Worm (Caenorhabditis elegans): ENCODE data around the gene tig-3.

Gene tig-3

ce11 chrII:15263054-15263755 lies 11.6 kb upstream of the tig-3 start (continued):
- TF ChIP-seq tbx-2 (tag; optimal IDR thresholded peaks at IDR 0.05) (peak; percentile 45), ceh-82 (tag; optimal IDR thresholded peaks at IDR 0.05) (no peak), ztf-4 (tag; optimal IDR thresholded peaks at IDR 0.05) (no peak), ztf-11 (tag; optimal IDR thresholded peaks at IDR 0.05) (no peak), nhr-11 (tag; optimal IDR thresholded peaks at IDR 0.05) (no peak), nhr-76 (tag; optimal IDR thresholded peaks at IDR 0.05) (no peak), daf-12 (tag; optimal IDR thresholded peaks at IDR 0.05) (no peak), ZK546.5 (tag; optimal IDR thresholded peaks at IDR 0.05) (no peak), nhr-43 (tag; optimal IDR thresholded peaks at IDR 0.05; ENCODE audit: poor library complexity, severe bottlenecking) (peak; percentile 68), nhr-28 (tag; optimal IDR thresholded peaks at IDR 0.05) (no peak), zag-1 (tag; optimal IDR thresholded peaks at IDR 0.05) (no peak), ceh-9 (tag; optimal IDR thresholded peaks at IDR 0.05) (no peak), skn-1 (tag; optimal IDR thresholded peaks at IDR 0.05) (no peak), nhr-23 (tag; optimal IDR thresholded peaks at IDR 0.05) (peak; percentile 84), sea-2 (GFP tag; optimal IDR thresholded peaks at IDR 0.05) (peak; percentile 56), aly-2 (tag; optimal IDR thresholded peaks at IDR 0.05) (no peak), fkh-2 (tag; optimal IDR thresholded peaks at IDR 0.05) (no peak), snpc-4 (tag; optimal IDR thresholded peaks at IDR 0.05) (peak; percentile 68), fos-1 (tag; optimal IDR thresholded peaks at IDR 0.05) (peak; percentile 35), lsy-12 (tag; optimal IDR thresholded peaks at IDR 0.05) (peak; percentile 62), nhr-25 (tag; optimal IDR thresholded peaks at IDR 0.05) (peak; percentile 90), fkh-10 (GFP tag; optimal IDR thresholded peaks at IDR 0.05) (no peak)

- TF ChIP-seq elt-1 (tag; optimal IDR thresholded peaks at IDR 0.05) (no peak), mml-1 (tag; optimal IDR thresholded peaks at IDR 0.05) (no peak), ZK546.5 (tag; optimal IDR thresholded peaks at IDR 0.05) (no peak), aly-2 (tag; optimal IDR thresholded peaks at IDR 0.05) (no peak), ceh-82 (tag; optimal IDR thresholded peaks at IDR 0.05) (no peak), sea-2 (GFP tag; optimal IDR thresholded peaks at IDR 0.05) (no peak), fos-1 (tag; optimal IDR thresholded peaks at IDR 0.05) (no peak), jun-1 (tag; optimal IDR thresholded peaks at IDR 0.05) (no peak), fkh-2 (tag; optimal IDR thresholded peaks at IDR 0.05) (no peak), tbx-2 (tag; optimal IDR thresholded peaks at IDR 0.05) (no peak), skn-1 (tag; optimal IDR thresholded peaks at IDR 0.05) (no peak), egl-5 (tag; optimal IDR thresholded peaks at IDR 0.05) (no peak), lsy-12 (tag; optimal IDR thresholded peaks at IDR 0.05) (no peak), nhr-12 (tag; optimal IDR thresholded peaks at IDR 0.05) (no peak), ama-1 (optimal IDR thresholded peaks at IDR 0.05) (no peak), eor-1 (tag; optimal IDR thresholded peaks at IDR 0.05) (no peak), nhr-76 (tag; optimal IDR thresholded peaks at IDR 0.05) (no peak), nfya-1 (tag; optimal IDR thresholded peaks at IDR 0.05; ENCODE audit: insufficient read depth) (no peak)
Observed at ce11 chrII:15261082-15261481, 9.5 kb upstream of the tig-3 start.

ce11 chrII:15260551-15260950 lies 9.0 kb upstream of the tig-3 start:
- peak; percentile 2 for TF ChIP-seq nhr-25 (tag; optimal IDR thresholded peaks at IDR 0.05)
- peak; percentile 72 for TF ChIP-seq nhr-23 (tag; optimal IDR thresholded peaks at IDR 0.05)
- no peak for TF ChIP-seq ceh-28 (tag; optimal IDR thresholded peaks at IDR 0.05)
- no peak for TF ChIP-seq snpc-4 (tag; optimal IDR thresholded peaks at IDR 0.05)

- TF ChIP-seq elt-3 (tag; optimal IDR thresholded peaks at IDR 0.05): no peak
- no peak for TF ChIP-seq R02D3.7 (tag; optimal IDR thresholded peaks at IDR 0.05)
- TF ChIP-seq sea-2 (GFP tag; optimal IDR thresholded peaks at IDR 0.05): no peak
- no peak for TF ChIP-seq mml-1 (tag; optimal IDR thresholded peaks at IDR 0.05)
- TF ChIP-seq nhr-12 (tag; optimal IDR thresholded peaks at IDR 0.05): no peak
- no peak for TF ChIP-seq nhr-76 (tag; optimal IDR thresholded peaks at IDR 0.05)
- no peak for TF ChIP-seq nhr-28 (tag; optimal IDR thresholded peaks at IDR 0.05)
- no peak for TF ChIP-seq ama-1 (optimal IDR thresholded peaks at IDR 0.05)
- TF ChIP-seq jun-1 (tag; optimal IDR thresholded peaks at IDR 0.05): no peak
- no peak for TF ChIP-seq fkh-2 (tag; optimal IDR thresholded peaks at IDR 0.05)
- TF ChIP-seq unc-62 (GFP tag; optimal IDR thresholded peaks at IDR 0.05): no peak
- no peak for TF ChIP-seq ceh-16 (tag; optimal IDR thresholded peaks at IDR 0.05)
- no peak for TF ChIP-seq nhr-77 (tag; optimal IDR thresholded peaks at IDR 0.05)
- TF ChIP-seq pha-4 (tag; optimal IDR thresholded peaks at IDR 0.05): no peak
- TF ChIP-seq pqm-1 (tag; optimal IDR thresholded peaks at IDR 0.05): no peak
- no peak for TF ChIP-seq nhr-237 (tag; optimal IDR thresholded peaks at IDR 0.05)
- TF ChIP-seq lsy-12 (tag; optimal IDR thresholded peaks at IDR 0.05): no peak
- no peak for TF ChIP-seq eor-1 (tag; optimal IDR thresholded peaks at IDR 0.05)
- TF ChIP-seq nhr-23 (tag; optimal IDR thresholded peaks at IDR 0.05): no peak
- no peak for TF ChIP-seq fos-1 (tag; optimal IDR thresholded peaks at IDR 0.05)
- no peak for TF ChIP-seq aly-2 (tag; optimal IDR thresholded peaks at IDR 0.05)
- TF ChIP-seq nhr-25 (tag; optimal IDR thresholded peaks at IDR 0.05): no peak
- no peak for TF ChIP-seq ceh-9 (tag; optimal IDR thresholded peaks at IDR 0.05)
- TF ChIP-seq hmg-11 (tag; optimal IDR thresholded peaks at IDR 0.05): peak; percentile 67
- peak; percentile 77 for TF ChIP-seq nfya-1 (tag; optimal IDR thresholded peaks at IDR 0.05; ENCODE audit: insufficient read depth)
- peak; percentile 14 for TF ChIP-seq egl-5 (tag; optimal IDR thresholded peaks at IDR 0.05)
- no peak for TF ChIP-seq ZK546.5 (tag; optimal IDR thresholded peaks at IDR 0.05)
- no peak for TF ChIP-seq ztf-11 (tag; optimal IDR thresholded peaks at IDR 0.05)
- TF ChIP-seq nhr-67 (tag; optimal IDR thresholded peaks at IDR 0.05): no peak
- peak; percentile 12 for TF ChIP-seq ceh-28 (tag; optimal IDR thresholded peaks at IDR 0.05)
- no peak for TF ChIP-seq egl-27 (tag; optimal IDR thresholded peaks at IDR 0.05)
- no peak for TF ChIP-seq ceh-82 (tag; optimal IDR thresholded peaks at IDR 0.05)
- no peak for TF ChIP-seq fkh-10 (GFP tag; optimal IDR thresholded peaks at IDR 0.05)
- TF ChIP-seq lin-15B (tag; optimal IDR thresholded peaks at IDR 0.05): peak; percentile 31
Observed at ce11 chrII:15258668-15259067, 7.1 kb upstream of the tig-3 start.
